Fruit fly (Drosophila melanogaster): ENCODE results near the gene hiro.

- no peak for TF ChIP-seq psq (optimal IDR thresholded peaks at IDR 0.05)
- TF ChIP-seq Sin3A (optimal IDR thresholded peaks at IDR 0.05), result no peak
- no peak for TF ChIP-seq insv (optimal IDR thresholded peaks at IDR 0.05)
- no peak for TF ChIP-seq h (optimal IDR thresholded peaks at IDR 0.05)
- no peak for TF ChIP-seq Myc (optimal IDR thresholded peaks at IDR 0.05)
- TF ChIP-seq ttk (optimal IDR thresholded peaks at IDR 0.05), result no peak
These were observed 46.3 kb downstream of the hiro start for dm6 chr3L:641436-641835.
